Worm (Caenorhabditis elegans): ENCODE data around the gene R02F11.2.

ce11 chrV:4787836-4788235 lies 6.6 kb upstream of the R02F11.2 start:
- TF ChIP-seq dao-5 (tag; optimal IDR thresholded peaks at IDR 0.05): no peak
- no peak for TF ChIP-seq him-1 (tag; optimal IDR thresholded peaks at IDR 0.05)

All from whole organism, L4/young adult.